Worm (Caenorhabditis elegans): ENCODE results near the gene Y41E3.8.

- TF ChIP-seq pag-3 (tag; optimal IDR thresholded peaks at IDR 0.05; ENCODE audit: borderline replicate concordance, insufficient read depth), result no peak
- TF ChIP-seq alr-1 (tag; optimal IDR thresholded peaks at IDR 0.05; ENCODE audit: borderline replicate concordance), result no peak
- no peak for TF ChIP-seq aly-2 (tag; optimal IDR thresholded peaks at IDR 0.05)
- no peak for TF ChIP-seq elt-3 (tag; optimal IDR thresholded peaks at IDR 0.05)
- TF ChIP-seq unc-62 (GFP tag; optimal IDR thresholded peaks at IDR 0.05), result no peak
- no peak for TF ChIP-seq mdl-1 (tag; optimal IDR thresholded peaks at IDR 0.05)
Observed at ce11 chrIV:15011169-15011568, 17.6 kb downstream of the Y41E3.8 start.

All from whole organism, L1 larva.